Fruit fly (Drosophila melanogaster) S2 (cell line): Measurements from ENCODE around the gene psh.

Source experiments
- CG8478 ChIP-seq: fragments of >200 bp; optimal IDR thresholded peaks from 2 replicates; lab custom pipeline; 2018
- CTCF ChIP-seq, 2 experiments: fragments of >200 bp; optimal IDR thresholded peaks; 2 replicates each; lab custom pipeline; 2018

dm6 chrX:18514767-18515166, 28.0 kb upstream of the psh start, which contains the start of gene CG6470:
- no peak for TF ChIP-seq CTCF (optimal IDR thresholded peaks at IDR 0.05; lab: Kevin White, UChicago)
- no peak for TF ChIP-seq CG8478
